Fruit fly (Drosophila melanogaster) Kc167 (cell line): ENCODE measurements around the gene CG44532.

Source experiments
- insv ChIP-seq: fragments of >200 bp; optimal IDR thresholded peaks from 3 replicates; lab custom pipeline; 2018; ENCODE audit warnings: missing external identifiers
- psq ChIP-seq: fragments of >200 bp; optimal IDR thresholded peaks from 2 replicates; lab custom pipeline; 2017; ENCODE audit warnings: missing external identifiers

DNA sequence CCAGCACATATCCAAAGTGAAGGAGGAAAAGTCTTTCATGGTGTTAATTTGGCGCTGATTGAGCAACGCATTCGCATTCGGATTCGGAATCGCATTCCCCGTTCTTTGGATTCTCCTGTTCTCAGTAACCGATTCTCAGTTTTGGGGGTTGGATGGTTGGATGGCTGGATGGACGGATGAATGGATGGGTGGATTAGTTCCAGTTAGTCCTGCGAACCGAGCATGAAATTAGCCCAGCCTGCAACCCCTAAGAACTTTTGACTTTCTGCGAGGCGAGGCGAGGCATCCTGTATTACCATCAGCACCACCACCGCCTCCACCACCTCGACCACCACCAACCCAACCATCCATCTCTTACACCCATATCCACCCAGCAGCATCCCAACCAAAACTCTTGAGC is 31.6 kb upstream of the CG44532 start:
- TF ChIP-seq psq (lab: Kevin White, UChicago) (no peak), insv (lab: Kevin White, UChicago) (no peak)
